Worm (Caenorhabditis elegans) whole organism, L3 larva: ENCODE measurements around the gene Y45F3A.8.

ENCODE experiments used
- ceh-16 ChIP-seq: sonication (generic microtip); optimal IDR thresholded peaks from 2 replicates; lab custom pipeline; 2017; ENCODE audit warnings: missing biosample characterization, missing genetic modification characterization
- pqm-1 ChIP-seq: fragments of 150-350 bp; optimal IDR thresholded peaks from 2 replicates; lab custom pipeline; 2017; ENCODE audit warnings: missing biosample characterization, missing genetic modification characterization, inconsistent platforms
- snpc-4 ChIP-seq: fragments of 150-350 bp; optimal IDR thresholded peaks from 2 replicates; lab custom pipeline; 2014; ENCODE audit warnings: missing biosample characterization, missing genetic modification characterization
- ztf-11 ChIP-seq: fragments of 150-350 bp; optimal IDR thresholded peaks from 2 replicates; lab custom pipeline; 2014; ENCODE audit warnings: missing biosample characterization, missing genetic modification characterization

- TF ChIP-seq pqm-1 (tag; lab: Kevin White, UChicago) (no peak), ceh-16 (tag; lab: Kevin White, UChicago) (no peak), ztf-11 (tag; lab: Kevin White, UChicago) (no peak), snpc-4 (no peak)
Observed at ce11 chrIII:10577782-10578181, 14.8 kb downstream of the Y45F3A.8 start.
